Worm (Caenorhabditis elegans): ENCODE data around the gene cest-16.

DNA sequence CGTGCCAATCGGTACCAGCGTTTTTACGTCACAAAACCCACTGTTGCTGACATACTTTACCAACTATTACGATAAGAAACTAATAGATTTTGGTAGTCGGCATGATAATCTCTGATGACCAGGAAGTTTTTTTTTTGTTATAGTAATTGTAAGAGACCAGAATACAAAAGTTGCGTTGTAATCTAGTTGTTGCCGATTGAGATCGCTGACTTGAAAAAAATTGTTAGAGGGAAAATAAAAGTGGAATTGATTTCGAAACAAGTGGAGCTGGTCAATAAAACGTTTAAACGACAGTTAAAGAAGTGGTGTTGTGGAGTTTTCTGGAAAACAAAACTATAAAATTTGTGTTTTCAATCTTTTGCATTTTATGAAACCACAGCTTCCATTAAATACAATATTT is 42.8 kb upstream of the cest-16 start:
- TF ChIP-seq lin-35 (GFP tag; optimal IDR thresholded peaks at IDR 0.05) (peak in 1 of 2 experiments; percentile 7), ama-1 (optimal IDR thresholded peaks at IDR 0.05) (no peak), ztf-11 (tag; optimal IDR thresholded peaks at IDR 0.05) (no peak), skn-1 (tag; optimal IDR thresholded peaks at IDR 0.05) (no peak), pax-3 (tag; optimal IDR thresholded peaks at IDR 0.05) (no peak), mef-2 (tag; optimal IDR thresholded peaks at IDR 0.05) (no peak), elt-3 (tag; optimal IDR thresholded peaks at IDR 0.05) (no peak), snpc-4 (tag; optimal IDR thresholded peaks at IDR 0.05) (no peak), ceh-82 (tag; optimal IDR thresholded peaks at IDR 0.05) (no peak), egl-13 (tag; optimal IDR thresholded peaks at IDR 0.05) (no peak), fkh-10 (GFP tag; optimal IDR thresholded peaks at IDR 0.05) (no peak), nhr-28 (tag; optimal IDR thresholded peaks at IDR 0.05) (no peak), nhr-237 (tag; optimal IDR thresholded peaks at IDR 0.05) (no peak), elt-2 (tag; optimal IDR thresholded peaks at IDR 0.05) (no peak)
